Fruit fly (Drosophila melanogaster): ENCODE measurements around the gene Fim.
A peak's percentile ranks its signal among the peaks of the same experiment; 100 is the strongest.

Gene Fim

dm6 chrX:17297070-17297689 lies 4.5 kb downstream of the Fim start (continued):
- peak; percentile 36 for TF ChIP-seq Mad (GFP tag; optimal IDR thresholded peaks at IDR 0.05)
- TF ChIP-seq pho (GFP tag; optimal IDR thresholded peaks at IDR 0.05) = no peak
- TF ChIP-seq Ada2b (GFP tag; IDR thresholded peaks at IDR 0.05) = no peak
- peak; percentile 52 for TF ChIP-seq phol (tag; optimal IDR thresholded peaks at IDR 0.05)
- TF ChIP-seq HmgD (GFP tag; optimal IDR thresholded peaks at IDR 0.05) = no peak
- TF ChIP-seq zen (tag; optimal IDR thresholded peaks at IDR 0.05) = no peak
- peak; percentile 20 for TF ChIP-seq CG17385 (GFP tag; optimal IDR thresholded peaks at IDR 0.05)
- TF ChIP-seq lilli (GFP tag; optimal IDR thresholded peaks at IDR 0.05) = peak; percentile 9
- no peak for TF ChIP-seq sna (GFP tag; IDR thresholded peaks at IDR 0.05; ENCODE audit: partially characterized antibody)
- peak; percentile 27 for TF ChIP-seq CoRest (tag; optimal IDR thresholded peaks at IDR 0.05)
- peak; percentile 8 for TF ChIP-seq CG6654 (GFP tag; optimal IDR thresholded peaks at IDR 0.05)
- TF ChIP-seq emc (GFP tag; optimal IDR thresholded peaks at IDR 0.05) = no peak
- no peak for TF ChIP-seq ems (GFP tag; optimal IDR thresholded peaks at IDR 0.05)
- TF ChIP-seq CrebB (tag; optimal IDR thresholded peaks at IDR 0.05) = no peak
- no peak for TF ChIP-seq dimm (GFP tag; IDR thresholded peaks at IDR 0.05)
- TF ChIP-seq chn (GFP tag; optimal IDR thresholded peaks at IDR 0.05) = peak; percentile 23
- peak; percentile 15 for TF ChIP-seq Fer3 (tag; optimal IDR thresholded peaks at IDR 0.05)
- no peak for TF ChIP-seq sima (GFP tag; optimal IDR thresholded peaks at IDR 0.05)
- peak; percentile 87 for TF ChIP-seq Med (GFP tag)
- no peak for TF ChIP-seq gro (GFP tag; optimal IDR thresholded peaks at IDR 0.05)
- peak; percentile 10 for TF ChIP-seq fd64A (GFP tag; optimal IDR thresholded peaks at IDR 0.05)
- peak; percentile 51 for TF ChIP-seq CG2712 (tag; optimal IDR thresholded peaks at IDR 0.05)
- no peak for TF ChIP-seq CG33557 (GFP tag; optimal IDR thresholded peaks at IDR 0.05)
- TF ChIP-seq CG7987 (GFP tag; optimal IDR thresholded peaks at IDR 0.05) = no peak
- TF ChIP-seq Antp (GFP tag; optimal IDR thresholded peaks at IDR 0.05) = peak; percentile 39
- peak; percentile 0 for TF ChIP-seq CG7786 (GFP tag; optimal IDR thresholded peaks at IDR 0.05)
- no peak for TF ChIP-seq MBD-R2 (GFP tag; IDR thresholded peaks at IDR 0.05)
- no peak for TF ChIP-seq CG4854 (GFP tag; optimal IDR thresholded peaks at IDR 0.05)
- peak; percentile 20 for TF ChIP-seq gsb-n (tag; optimal IDR thresholded peaks at IDR 0.05)
- TF ChIP-seq gem (tag; optimal IDR thresholded peaks at IDR 0.05) = peak; percentile 61
- peak; percentile 2 for TF ChIP-seq trem (tag; optimal IDR thresholded peaks at IDR 0.05)
- TF ChIP-seq lbe (GFP tag; optimal IDR thresholded peaks at IDR 0.05) = peak; percentile 18
- TF ChIP-seq cwo (GFP tag; optimal IDR thresholded peaks at IDR 0.05) = no peak
- peak; percentile 11; the same call in 1 of the 2 replicates for TF ChIP-seq stc (GFP tag; IDR thresholded peaks at IDR 0.05)
- TF ChIP-seq CG33213 (GFP tag; optimal IDR thresholded peaks at IDR 0.05) = no peak
- TF ChIP-seq CG10147 (GFP tag; optimal IDR thresholded peaks at IDR 0.05) = no peak
- TF ChIP-seq bowl (GFP tag; IDR thresholded peaks at IDR 0.05) = no peak
- TF ChIP-seq CG14014 (GFP tag; IDR thresholded peaks at IDR 0.05) = no peak
- no peak; the same call in 1 of the 2 replicates for TF ChIP-seq danr (GFP tag; IDR thresholded peaks at IDR 0.05)
- peak; percentile 18 for TF ChIP-seq nau (GFP tag; optimal IDR thresholded peaks at IDR 0.05)
- 0 out of 3 replicates have a peak, but pooled peaks have one; percentile 36 for TF ChIP-seq gce (GFP tag; IDR thresholded peaks at IDR 0.05)
- TF ChIP-seq Asciz (GFP tag; optimal IDR thresholded peaks at IDR 0.05) = peak; percentile 39
- 0 out of 3 replicates have a peak, but pooled peaks have one; percentile 12 for TF ChIP-seq so (GFP tag; IDR thresholded peaks at IDR 0.05)
- TF ChIP-seq Optix (GFP tag; IDR thresholded peaks at IDR 0.05) = peak; percentile 52; the same call in 1 of the 3 replicates
- TF ChIP-seq Xrp1 (GFP tag; IDR thresholded peaks at IDR 0.05) = peak; percentile 61; the same call in 1 of the 2 replicates
- peak; percentile 2 for TF ChIP-seq CG10267 (tag; optimal IDR thresholded peaks at IDR 0.05)
- no peak for TF ChIP-seq Doc2 (GFP tag; IDR thresholded peaks at IDR 0.05)
- TF ChIP-seq CG7963 (GFP tag; IDR thresholded peaks at IDR 0.05; ENCODE audit: partially characterized antibody) = no peak
- no peak for TF ChIP-seq chinmo (GFP tag; IDR thresholded peaks at IDR 0.05; ENCODE audit: partially characterized antibody)
- peak; percentile 5 for TF ChIP-seq CG4820 (GFP tag; optimal IDR thresholded peaks at IDR 0.05)

Measured in whole organism, embryonic.